Fruit fly (Drosophila melanogaster): Measurements from ENCODE around the gene Sf3b2.
A peak's percentile ranks its signal among the peaks of the same experiment; 100 is the strongest.

Sf3b2 gene

DNA sequence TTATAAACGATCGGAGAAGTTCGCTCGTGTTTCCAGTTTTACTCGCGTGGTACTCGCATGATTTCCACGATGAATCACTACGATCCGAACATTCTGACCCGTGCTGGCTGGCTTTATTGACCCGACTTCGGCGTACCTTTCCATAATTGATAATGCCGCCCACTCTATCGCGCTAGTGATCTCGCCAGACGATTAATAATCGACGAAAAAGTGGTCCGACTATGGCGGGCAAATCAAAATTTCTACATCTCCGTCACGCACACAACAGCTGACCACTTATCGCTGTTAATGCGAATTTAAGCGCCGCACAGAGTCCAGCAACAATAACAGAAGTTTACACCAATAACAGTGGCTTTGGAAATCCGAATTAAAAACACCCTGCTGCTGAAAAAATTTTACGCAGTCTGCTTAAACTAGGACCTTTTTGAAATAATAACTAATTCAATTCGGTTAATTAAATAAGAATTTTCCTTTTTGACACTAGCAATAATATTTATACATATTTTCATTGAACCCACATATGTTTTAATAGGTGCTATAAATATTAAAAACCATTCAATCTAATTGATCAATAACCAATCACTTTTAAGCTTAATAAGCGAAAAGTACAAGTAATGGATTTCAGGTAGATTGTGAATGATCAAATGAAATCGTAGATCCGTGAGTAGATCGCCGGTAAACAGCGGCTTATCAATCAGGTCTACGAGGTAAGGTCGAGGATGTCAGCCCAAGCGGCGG lies 26.9 kb upstream of the Sf3b2 start:
- TF ChIP-seq CG8159 (tag; optimal IDR thresholded peaks at IDR 0.05), result peak; percentile 54
- no peak for TF ChIP-seq CG4496 (GFP tag; IDR thresholded peaks at IDR 0.05)
- no peak for TF ChIP-seq CG34367 (tag; optimal IDR thresholded peaks at IDR 0.05)
- no peak for TF ChIP-seq CG10348 (GFP tag; IDR thresholded peaks at IDR 0.05)
- peak; percentile 75 for TF ChIP-seq CG14655 (GFP tag; optimal IDR thresholded peaks at IDR 0.05)
- TF ChIP-seq gl (tag; optimal IDR thresholded peaks at IDR 0.05), result no peak
- TF ChIP-seq CG32121 (GFP tag; IDR thresholded peaks at IDR 0.05), result no peak
- no peak for TF ChIP-seq rn (GFP tag; IDR thresholded peaks at IDR 0.05)
- no peak for TF ChIP-seq CG12605 (GFP tag; IDR thresholded peaks at IDR 0.05)
- TF ChIP-seq Pif1B (GFP tag; optimal IDR thresholded peaks at IDR 0.05), result peak; percentile 33
- peak; percentile 35 for TF ChIP-seq Pif1A (GFP tag; optimal IDR thresholded peaks at IDR 0.05)
- no peak for TF ChIP-seq CG13204 (GFP tag; optimal IDR thresholded peaks at IDR 0.05)
- no peak for TF ChIP-seq CG17806 (tag; optimal IDR thresholded peaks at IDR 0.05)
- TF ChIP-seq CG15710 (tag; optimal IDR thresholded peaks at IDR 0.05), result peak; percentile 38
- no peak for TF ChIP-seq D1 (tag; optimal IDR thresholded peaks at IDR 0.05)
- TF ChIP-seq Snoo (tag; optimal IDR thresholded peaks at IDR 0.05), result no peak
- no peak for TF ChIP-seq EcR (GFP tag; optimal IDR thresholded peaks at IDR 0.05)
- TF ChIP-seq CG8301 (tag; optimal IDR thresholded peaks at IDR 0.05), result no peak
- TF ChIP-seq CG9948 (tag; optimal IDR thresholded peaks at IDR 0.05), result peak; percentile 21
- TF ChIP-seq fd96Ca (GFP tag; IDR thresholded peaks at IDR 0.05), result no peak
- no peak for TF ChIP-seq Ets98B (GFP tag; IDR thresholded peaks at IDR 0.05)

DNA sequence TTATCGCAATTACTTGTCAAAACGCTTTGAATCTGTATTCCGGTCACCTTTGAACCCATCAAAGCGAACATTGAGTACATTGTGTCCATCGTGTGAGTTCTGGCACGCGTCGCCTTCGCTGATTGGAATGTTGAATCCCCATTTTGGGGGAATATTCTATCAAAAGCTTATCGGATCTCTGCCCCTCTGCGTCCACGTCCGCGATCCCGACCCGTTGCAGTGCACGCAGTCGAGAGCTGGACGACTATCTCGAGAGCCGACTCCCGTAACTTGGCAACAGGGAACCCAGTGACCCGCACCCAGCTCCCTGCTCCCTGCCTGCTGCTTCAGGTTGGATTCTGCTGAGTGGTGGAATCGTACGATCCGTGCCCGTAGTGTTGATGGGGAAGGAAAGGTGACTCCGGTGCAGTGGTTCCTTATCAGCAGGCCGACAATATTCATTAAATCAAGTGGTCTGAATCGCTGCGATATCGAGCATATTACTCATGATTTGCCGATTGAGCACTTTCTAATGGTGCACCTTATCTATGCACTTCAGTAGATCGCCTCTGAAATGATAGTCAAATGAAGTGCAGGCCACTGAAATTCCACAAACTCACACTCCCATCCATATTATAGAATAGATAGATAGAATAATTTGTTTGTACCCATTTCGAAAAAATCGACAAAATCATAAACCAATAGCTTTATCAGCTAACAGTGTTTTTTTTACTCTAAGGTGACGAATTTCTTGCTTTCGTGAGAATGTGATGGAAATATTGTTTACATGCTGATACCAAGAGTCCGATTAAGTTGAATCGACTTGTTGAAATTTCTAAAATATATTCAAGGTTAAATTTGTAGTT lies 15.9 kb upstream of the Sf3b2 start:
- TF ChIP-seq CG12605 (GFP tag; IDR thresholded peaks at IDR 0.05) (no peak), Ets98B (GFP tag; IDR thresholded peaks at IDR 0.05) (no peak), CG13204 (GFP tag; optimal IDR thresholded peaks at IDR 0.05) (no peak), CG8301 (tag; optimal IDR thresholded peaks at IDR 0.05) (no peak), CG34367 (tag; optimal IDR thresholded peaks at IDR 0.05) (no peak), CG14655 (GFP tag; optimal IDR thresholded peaks at IDR 0.05) (no peak)

DNA sequence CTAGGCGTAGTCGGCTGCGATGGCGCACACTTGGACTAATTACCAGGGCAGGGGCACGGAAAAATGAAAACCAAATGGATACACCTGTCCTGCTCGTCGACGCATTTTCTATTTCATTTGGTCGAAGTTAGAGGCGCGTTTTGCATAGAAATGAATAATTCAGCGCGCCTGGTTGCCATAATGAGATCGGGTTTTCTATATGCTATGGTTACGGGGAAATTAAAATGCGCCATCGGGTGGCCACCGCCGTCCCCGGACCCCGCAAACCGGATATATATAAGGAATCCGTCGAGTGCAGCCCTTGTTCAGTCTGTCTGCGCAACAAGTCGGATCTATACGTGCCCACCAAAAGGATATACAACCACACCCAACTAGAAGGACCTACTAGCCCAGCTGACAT lies 14.7 kb upstream of the Sf3b2 start, which contains the start of gene FASN2:
Gene FASN2 (plus strand): TSS at position 301 of the 400 bp plus-strand sequence.
- no peak for TF ChIP-seq CG8159 (tag; optimal IDR thresholded peaks at IDR 0.05)
- TF ChIP-seq CG8301 (tag; optimal IDR thresholded peaks at IDR 0.05), result no peak
- TF ChIP-seq CG14655 (GFP tag; optimal IDR thresholded peaks at IDR 0.05), result no peak
- TF ChIP-seq fd96Ca (GFP tag; IDR thresholded peaks at IDR 0.05), result no peak
- no peak for TF ChIP-seq Snoo (tag; optimal IDR thresholded peaks at IDR 0.05)
- no peak for TF ChIP-seq CG15710 (tag; optimal IDR thresholded peaks at IDR 0.05)
- TF ChIP-seq CG13204 (GFP tag; optimal IDR thresholded peaks at IDR 0.05), result no peak
- TF ChIP-seq CG32121 (GFP tag; IDR thresholded peaks at IDR 0.05), result no peak
- no peak for TF ChIP-seq D1 (tag; optimal IDR thresholded peaks at IDR 0.05)
- TF ChIP-seq rn (GFP tag; IDR thresholded peaks at IDR 0.05), result no peak
- TF ChIP-seq CG34367 (tag; optimal IDR thresholded peaks at IDR 0.05), result no peak
- no peak for TF ChIP-seq Pif1B (GFP tag; optimal IDR thresholded peaks at IDR 0.05)
- no peak for TF ChIP-seq CG10348 (GFP tag; IDR thresholded peaks at IDR 0.05)
- no peak for TF ChIP-seq gl (tag; optimal IDR thresholded peaks at IDR 0.05)
- TF ChIP-seq CG17806 (tag; optimal IDR thresholded peaks at IDR 0.05), result no peak
- no peak for TF ChIP-seq EcR (GFP tag; optimal IDR thresholded peaks at IDR 0.05)
- no peak for TF ChIP-seq Ets98B (GFP tag; IDR thresholded peaks at IDR 0.05)
- no peak for TF ChIP-seq CG9948 (tag; optimal IDR thresholded peaks at IDR 0.05)
- no peak for TF ChIP-seq CG12605 (GFP tag; IDR thresholded peaks at IDR 0.05)
- TF ChIP-seq CG4496 (GFP tag; IDR thresholded peaks at IDR 0.05), result no peak

DNA sequence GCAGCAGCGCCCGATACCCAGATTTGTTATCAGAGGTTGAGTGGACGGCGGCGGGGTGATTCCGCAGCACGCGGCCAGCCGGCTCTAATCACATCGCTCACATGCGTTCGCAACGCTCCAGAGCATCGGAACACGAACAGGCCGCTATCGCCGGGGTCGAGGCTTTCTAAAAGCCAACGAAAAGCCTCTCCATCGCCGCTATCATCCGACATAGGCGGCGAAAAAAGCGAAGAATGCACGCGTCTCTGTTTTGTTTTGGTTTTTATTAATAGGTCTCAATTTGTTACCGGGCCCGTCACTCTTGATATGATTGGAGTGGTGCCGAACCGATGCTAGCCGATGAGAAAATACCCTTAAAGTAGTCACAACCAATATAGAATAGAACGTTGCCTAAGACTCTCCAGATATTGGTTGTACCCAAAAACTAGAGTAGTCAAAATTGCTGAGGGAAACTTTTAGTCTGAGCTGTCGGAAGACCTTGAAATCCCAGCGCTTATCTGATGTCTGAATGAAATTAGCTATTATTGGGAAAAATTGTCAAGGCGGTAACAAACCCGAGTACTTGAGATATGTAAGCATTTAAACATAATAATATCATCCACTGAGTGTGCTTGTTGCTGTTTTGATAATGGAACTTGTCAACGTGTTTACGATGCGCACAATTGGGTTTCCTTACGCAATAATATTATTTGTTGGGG lies 13.1 kb upstream of the Sf3b2 start, which contains the start of gene CG17261:
Gene CG17261 (plus strand): TSS at position 634 of the 698 bp plus-strand sequence.
- no peak for TF ChIP-seq CG10348 (GFP tag; IDR thresholded peaks at IDR 0.05)
- 0 out of 2 replicates have a peak, but pooled peaks have one; percentile 22 for TF ChIP-seq CG32121 (GFP tag; IDR thresholded peaks at IDR 0.05)

DNA sequence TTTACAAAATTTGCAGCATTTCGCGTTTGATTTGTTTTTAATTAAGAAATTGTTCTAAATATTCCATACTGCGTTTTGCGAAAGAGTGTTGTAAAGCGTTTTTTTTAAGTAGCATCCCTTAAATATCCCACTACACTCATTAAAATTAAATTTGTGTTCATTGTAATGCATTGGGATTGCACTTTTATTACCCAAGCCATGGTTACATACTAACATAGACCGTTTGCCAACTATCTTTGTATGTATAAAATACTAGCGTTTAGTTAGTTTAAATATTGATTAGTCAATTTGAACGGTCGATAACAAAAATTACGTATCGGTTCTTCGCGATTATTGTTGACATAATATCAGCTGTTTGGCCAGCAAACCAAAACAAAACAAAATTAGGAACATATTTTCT lies 10.8 kb upstream of the Sf3b2 start, which contains the start of the genes cnir and CG17221:
Gene cnir (minus strand): TSS at position 39 of the 400 bp plus-strand sequence.
Gene CG17221 (plus strand): TSS at position 203 of the 400 bp plus-strand sequence.
- TF ChIP-seq Pif1A (GFP tag; optimal IDR thresholded peaks at IDR 0.05) (peak; percentile 61), CG9948 (tag; optimal IDR thresholded peaks at IDR 0.05) (peak; percentile 35), CG15710 (tag; optimal IDR thresholded peaks at IDR 0.05) (peak; percentile 58), Snoo (tag; optimal IDR thresholded peaks at IDR 0.05) (peak; percentile 46), fd96Ca (GFP tag; IDR thresholded peaks at IDR 0.05) (peak; percentile 60; the same call in 2 of the 3 replicates), CG17806 (tag; optimal IDR thresholded peaks at IDR 0.05) (peak; percentile 53), CG8159 (tag; optimal IDR thresholded peaks at IDR 0.05) (peak; percentile 47), CG32121 (GFP tag; IDR thresholded peaks at IDR 0.05) (no peak), CG4496 (GFP tag; IDR thresholded peaks at IDR 0.05) (peak; percentile 56; the same call in 2 of the 3 replicates), CG13204 (GFP tag; optimal IDR thresholded peaks at IDR 0.05) (no peak), CG34367 (tag; optimal IDR thresholded peaks at IDR 0.05) (peak; percentile 49), EcR (GFP tag; optimal IDR thresholded peaks at IDR 0.05) (no peak), Pif1B (GFP tag; optimal IDR thresholded peaks at IDR 0.05) (peak; percentile 73)

Measured in whole organism, pupa.